Worm (Caenorhabditis elegans): ENCODE data around the gene daf-37.

ce11 chrII:6244171-6244570 lies 36.2 kb upstream of the daf-37 start, which contains the start of gene tat-4:
- no peak for TF ChIP-seq snpc-1.2 (GFP tag; IDR thresholded peaks at IDR 0.05)
- TF ChIP-seq sdz-12 (GFP tag; optimal IDR thresholded peaks at IDR 0.05), result no peak
- TF ChIP-seq daf-19 (GFP tag; conservative IDR thresholded peaks at IDR 0.05), result no peak
- no peak for TF ChIP-seq T26A8.4 (GFP tag; IDR thresholded peaks at IDR 0.05)
- no peak for TF ChIP-seq hlh-11 (tag; optimal IDR thresholded peaks at IDR 0.05)
